Fruit fly (Drosophila melanogaster) whole organism, embryonic: ENCODE data around the gene CG1213.

Experiments used
- Ada2b ChIP-seq: fragments of 200-800 bp; sonication (Bioruptor generic); IDR thresholded peaks from 2 replicates; pipeline ENCODE4 v1.3.6; 2022; ENCODE audit warnings: missing biosample characterization, missing genetic modification characterization
- Atf-2 ChIP-seq: fragments of 200-800 bp; sonication (Bioruptor generic); optimal IDR thresholded peaks from 2 replicates; lab custom pipeline; 2016; ENCODE audit warnings: missing biosample characterization, missing genetic modification characterization
- Bgb ChIP-seq: fragments of 200-800 bp; sonication (Bioruptor generic); IDR thresholded peaks from 2 replicates; pipeline ENCODE4 v1.3.6; 2022; ENCODE audit warnings: missing biosample characterization, missing genetic modification characterization; ENCODE audit not compliant: partially characterized antibody
- C15 ChIP-seq: fragments of 200-800 bp; sonication (Bioruptor generic); IDR thresholded peaks from 3 replicates; pipeline ENCODE4 v1.3.6; 2022; ENCODE audit warnings: missing biosample characterization, missing genetic modification characterization
- CG10147 ChIP-seq: fragments of 200-800 bp; sonication (Bioruptor generic); optimal IDR thresholded peaks from 2 replicates; lab custom pipeline; 2019; ENCODE audit warnings: missing biosample characterization, mild to moderate bottlenecking, missing genetic modification characterization, moderate library complexity
- CG10267 ChIP-seq: fragments of 200-800 bp; sonication (Bioruptor generic); optimal IDR thresholded peaks from 2 replicates; lab custom pipeline; 2018; ENCODE audit warnings: missing biosample characterization, mild to moderate bottlenecking, missing genetic modification characterization, moderate library complexity
- CG10565 ChIP-seq: fragments of 200-800 bp; sonication (Bioruptor generic); optimal IDR thresholded peaks from 3 replicates; lab custom pipeline; 2016; ENCODE audit warnings: missing biosample characterization, mild to moderate bottlenecking, missing genetic modification characterization
- CG11085 ChIP-seq: fragments of 200-800 bp; sonication (Bioruptor generic); IDR thresholded peaks from 2 replicates; pipeline ENCODE4 v1.3.6; 2022; ENCODE audit warnings: missing biosample characterization, missing genetic modification characterization
- CG11695 ChIP-seq: fragments of 200-800 bp; sonication (Bioruptor generic); IDR thresholded peaks from 3 replicates; pipeline ENCODE4 v1.3.6; 2022; ENCODE audit warnings: missing biosample characterization, missing genetic modification characterization
- CG12659 ChIP-seq: fragments of 200-800 bp; sonication (Bioruptor generic); optimal IDR thresholded peaks from 3 replicates; lab custom pipeline; 2017; ENCODE audit warnings: mild to moderate bottlenecking, missing biosample characterization, missing genetic modification reagents, missing genetic modification characterization
- CG14710 ChIP-seq: fragments of 200-800 bp; sonication (Bioruptor generic); optimal IDR thresholded peaks from 3 replicates; lab custom pipeline; 2019; ENCODE audit warnings: missing biosample characterization, mild to moderate bottlenecking, missing genetic modification characterization, moderate library complexity
- CG15514 ChIP-seq: fragments of 200-800 bp; sonication (Bioruptor generic); optimal IDR thresholded peaks from 3 replicates; lab custom pipeline; 2017; ENCODE audit warnings: missing biosample characterization, missing genetic modification characterization, mild to moderate bottlenecking, moderate library complexity, missing genetic modification reagents
- CG16779 ChIP-seq: fragments of 200-800 bp; sonication (Bioruptor generic); IDR thresholded peaks from 2 replicates; pipeline ENCODE4 v1.3.6; 2022; ENCODE audit warnings: missing biosample characterization, missing genetic modification characterization
- CG17385 ChIP-seq: fragments of 200-800 bp; sonication (Bioruptor generic); optimal IDR thresholded peaks from 3 replicates; lab custom pipeline; 2018; ENCODE audit warnings: missing biosample characterization, mild to moderate bottlenecking, missing genetic modification characterization
- CG17829 ChIP-seq: fragments of 200-800 bp; optimal IDR thresholded peaks from 2 replicates; lab custom pipeline; 2019; ENCODE audit warnings: missing biosample characterization, mild to moderate bottlenecking, missing genetic modification characterization, moderate library complexity
- CG18262 ChIP-seq: fragments of 200-800 bp; optimal IDR thresholded peaks from 3 replicates; lab custom pipeline; 2019; ENCODE audit warnings: missing biosample characterization, mild to moderate bottlenecking, missing genetic modification characterization, moderate library complexity
- CG18599 ChIP-seq: fragments of 200-800 bp; sonication (Bioruptor generic); optimal IDR thresholded peaks from 3 replicates; lab custom pipeline; 2017; ENCODE audit warnings: missing biosample characterization, missing genetic modification characterization, mild to moderate bottlenecking, moderate library complexity, missing genetic modification reagents
- CG2116 ChIP-seq: fragments of 200-800 bp; sonication (Bioruptor generic); optimal IDR thresholded peaks from 3 replicates; lab custom pipeline; 2018; ENCODE audit warnings: missing biosample characterization, mild to moderate bottlenecking, missing genetic modification characterization
- CG3163 ChIP-seq: fragments of 200-800 bp; sonication (Bioruptor generic); optimal IDR thresholded peaks from 3 replicates; lab custom pipeline; 2016; ENCODE audit warnings: missing biosample characterization, missing genetic modification characterization
- CG33557 ChIP-seq: fragments of 200-800 bp; sonication (Bioruptor generic); optimal IDR thresholded peaks from 2 replicates; lab custom pipeline; 2019; ENCODE audit warnings: missing biosample characterization, mild to moderate bottlenecking, missing genetic modification characterization, moderate library complexity
- CG3726 ChIP-seq: fragments of 200-800 bp; sonication (Bioruptor generic); IDR thresholded peaks from 3 replicates; pipeline ENCODE4, ENCODE4 v1.3.6; 2022; ENCODE audit warnings: missing biosample characterization, missing genetic modification characterization
- CG43689 ChIP-seq: fragments of 200-800 bp; sonication (Bioruptor generic); IDR thresholded peaks from 2 replicates; pipeline ENCODE4 v1.3.6; 2022; ENCODE audit warnings: missing biosample characterization, missing genetic modification characterization
- CG4707 ChIP-seq: fragments of 200-800 bp; sonication (Bioruptor generic); optimal IDR thresholded peaks from 2 replicates; lab custom pipeline; 2018; ENCODE audit warnings: missing biosample characterization, mild to moderate bottlenecking, missing genetic modification characterization, moderate library complexity
- CG6683 ChIP-seq: fragments of 200-800 bp; sonication (Bioruptor generic); optimal IDR thresholded peaks from 2 replicates; lab custom pipeline; 2017; ENCODE audit warnings: missing biosample characterization, mild to moderate bottlenecking, missing genetic modification characterization, missing genetic modification reagents
- CG9876 ChIP-seq: fragments of 200-800 bp; sonication (Bioruptor generic); optimal IDR thresholded peaks from 2 replicates; lab custom pipeline; 2016; ENCODE audit warnings: missing biosample characterization, missing genetic modification characterization
- CoRest ChIP-seq: fragments of 200-800 bp; sonication (Bioruptor generic); optimal IDR thresholded peaks from 3 replicates; lab custom pipeline; 2018; ENCODE audit warnings: missing biosample characterization, mild to moderate bottlenecking, missing genetic modification characterization, moderate library complexity
- Dad ChIP-seq: fragments of 200-800 bp; sonication (Bioruptor generic); optimal IDR thresholded peaks from 3 replicates; lab custom pipeline; 2016; ENCODE audit warnings: missing biosample characterization, missing genetic modification characterization
- Dp ChIP-seq: fragments of 200-800 bp; sonication (Bioruptor generic); optimal IDR thresholded peaks from 2 replicates; lab custom pipeline; 2018; ENCODE audit warnings: missing biosample characterization, mild to moderate bottlenecking, missing genetic modification characterization, moderate library complexity
- Elba2 ChIP-seq: fragments of 200-800 bp; sonication (Bioruptor generic); optimal IDR thresholded peaks from 3 replicates; lab custom pipeline; 2016; ENCODE audit warnings: missing biosample characterization, missing genetic modification characterization
- Ets65A ChIP-seq: fragments of 200-800 bp; sonication (Bioruptor generic); peaks from one replicate; lab custom pipeline; 2016; ENCODE audit warnings: missing biosample characterization, missing genetic modification characterization
- Hey ChIP-seq: fragments of 200-800 bp; sonication (Bioruptor generic); optimal IDR thresholded peaks from 3 replicates; lab custom pipeline; 2018; ENCODE audit warnings: missing biosample characterization, mild to moderate bottlenecking, missing genetic modification characterization
- Lim3 ChIP-seq: fragments of 200-800 bp; sonication (Bioruptor generic); IDR thresholded peaks from 2 replicates; pipeline ENCODE4 v1.3.6; 2022; ENCODE audit warnings: missing biosample characterization, missing genetic modification characterization
- Mes4 ChIP-seq: fragments of 200-800 bp; sonication (Bioruptor generic); optimal IDR thresholded peaks from 2 replicates; lab custom pipeline; 2016; ENCODE audit warnings: missing biosample characterization, missing genetic modification characterization
- Myb ChIP-seq: fragments of 200-800 bp; sonication (Bioruptor generic); optimal IDR thresholded peaks from 2 replicates; lab custom pipeline; 2016; ENCODE audit warnings: missing biosample characterization, missing genetic modification characterization
- NC2β ChIP-seq: fragments of 200-800 bp; sonication (Bioruptor generic); optimal IDR thresholded peaks from 2 replicates; lab custom pipeline; 2016; ENCODE audit warnings: missing biosample characterization, missing genetic modification characterization
- Sry-β ChIP-seq: fragments of 200-800 bp; sonication (Bioruptor generic); optimal IDR thresholded peaks from 2 replicates; lab custom pipeline; 2018; ENCODE audit warnings: missing biosample characterization, mild to moderate bottlenecking, missing genetic modification characterization, moderate library complexity
- ara ChIP-seq: fragments of 200-800 bp; sonication (Bioruptor generic); IDR thresholded peaks from 2 replicates; pipeline ENCODE4 v1.3.6; 2022; ENCODE audit warnings: missing biosample characterization, missing genetic modification characterization
- ato ChIP-seq: fragments of 200-800 bp; sonication (Bioruptor generic); IDR thresholded peaks from 2 replicates; pipeline ENCODE4 v1.3.6; 2022; ENCODE audit warnings: missing biosample characterization, missing genetic modification characterization; ENCODE audit not compliant: partially characterized antibody
- ems ChIP-seq: fragments of 200-800 bp; sonication (Bioruptor generic); optimal IDR thresholded peaks from 3 replicates; lab custom pipeline; 2016; ENCODE audit warnings: missing biosample characterization, missing genetic modification characterization
- fu2 ChIP-seq: fragments of 200-800 bp; sonication (Bioruptor generic); optimal IDR thresholded peaks from 2 replicates; lab custom pipeline; 2016; ENCODE audit warnings: missing biosample characterization, missing genetic modification characterization
- insv ChIP-seq, 2 experiments: fragments of 200-800 bp; sonication (Bioruptor generic); optimal IDR thresholded peaks; 3 replicates each; lab custom pipeline; 2016 to 2018; ENCODE audit warnings: missing biosample characterization in 2 of 2, missing genetic modification characterization in 2 of 2
- jumu ChIP-seq: fragments of 200-800 bp; sonication (Bioruptor generic); optimal IDR thresholded peaks from 3 replicates; lab custom pipeline; 2016; ENCODE audit warnings: missing biosample characterization, missing genetic modification characterization
- ken ChIP-seq: fragments of 200-800 bp; sonication (Bioruptor generic); IDR thresholded peaks from 3 replicates; pipeline ENCODE4 v1.3.6; 2022; ENCODE audit warnings: missing biosample characterization, missing genetic modification characterization
- lbe ChIP-seq: fragments of 200-800 bp; sonication (Bioruptor generic); optimal IDR thresholded peaks from 2 replicates; lab custom pipeline; 2016; ENCODE audit warnings: missing biosample characterization, mild to moderate bottlenecking, missing genetic modification characterization
- onecut ChIP-seq: fragments of 200-800 bp; sonication (Bioruptor generic); IDR thresholded peaks from 2 replicates; pipeline ENCODE4 v1.3.6; 2022; ENCODE audit warnings: missing biosample characterization, missing genetic modification characterization
- pum ChIP-seq: fragments of 200-800 bp; sonication (Bioruptor generic); optimal IDR thresholded peaks from 2 replicates; lab custom pipeline; 2016; ENCODE audit warnings: missing biosample characterization, missing genetic modification characterization
- repo ChIP-seq: fragments of 200-800 bp; sonication (Bioruptor generic); optimal IDR thresholded peaks from 2 replicates; lab custom pipeline; 2016; ENCODE audit warnings: missing biosample characterization, missing genetic modification characterization
- sens-2 ChIP-seq: fragments of 200-800 bp; sonication (Bioruptor generic); IDR thresholded peaks from 2 replicates; pipeline ENCODE4 v1.3.6; 2022; ENCODE audit warnings: missing biosample characterization, missing genetic modification characterization
- sna ChIP-seq: fragments of 200-800 bp; sonication (Bioruptor generic); IDR thresholded peaks from 2 replicates; pipeline ENCODE4 v1.3.6; 2022; ENCODE audit warnings: missing biosample characterization, missing genetic modification characterization; ENCODE audit not compliant: partially characterized antibody
- stwl ChIP-seq: fragments of 200-800 bp; sonication (Bioruptor generic); optimal IDR thresholded peaks from 3 replicates; lab custom pipeline; 2018; ENCODE audit warnings: missing biosample characterization, mild to moderate bottlenecking, missing genetic modification characterization, moderate library complexity
- twi ChIP-seq: fragments of 200-800 bp; optimal IDR thresholded peaks from 2 replicates; lab custom pipeline; 2019; ENCODE audit warnings: missing biosample characterization, mild to moderate bottlenecking, missing genetic modification characterization, moderate library complexity

Gene CG1213

dm6 chr3R:5824456-5824855 lies 16.5 kb upstream of the CG1213 start, which contains the start of the genes Sec20 and dgrn (continued):
- peak; percentile 44 for TF ChIP-seq CG10147 (GFP tag; lab: Kevin White, UChicago)
- peak; percentile 64 for TF ChIP-seq Myb (GFP tag; lab: Kevin White, UChicago)
- no peak for TF ChIP-seq CG33557 (GFP tag; lab: Kevin White, UChicago)
- peak; percentile 41 for TF ChIP-seq onecut (GFP tag; lab: Robert Waterston, UW)
- TF ChIP-seq CG16779 (GFP tag; lab: Robert Waterston, UW) = no peak
- TF ChIP-seq CG3163 (GFP tag; lab: Kevin White, UChicago) = no peak
- TF ChIP-seq ara (GFP tag; lab: Robert Waterston, UW) = no peak
- TF ChIP-seq Atf-2 = no peak
- no peak for TF ChIP-seq repo (GFP tag; lab: Kevin White, UChicago)
- TF ChIP-seq Bgb (GFP tag; lab: Robert Waterston, UW) = peak; percentile 95
- TF ChIP-seq sna (GFP tag; lab: Robert Waterston, UW) = peak; percentile 95
- TF ChIP-seq Mes4 (GFP tag; lab: Kevin White, UChicago) = peak; percentile 25
- TF ChIP-seq insv (GFP tag; optimal IDR thresholded peaks at IDR 0.05; lab: Kevin White, UChicago) = peak in 1 of 2 experiments; percentile 44
- TF ChIP-seq C15 = no peak
- no peak for TF ChIP-seq CG9876 (GFP tag; lab: Kevin White, UChicago)
- peak; percentile 33; the same call in 1 of the 2 replicates for TF ChIP-seq Ada2b (GFP tag; lab: Robert Waterston, UW)
- TF ChIP-seq Lim3 (GFP tag; lab: Robert Waterston, UW) = no peak
- no peak for TF ChIP-seq CG43689 (GFP tag; lab: Robert Waterston, UW)
- peak; percentile 80 for TF ChIP-seq CG17829 (tag; lab: Kevin White, UChicago)
- TF ChIP-seq NC2β (GFP tag; lab: Kevin White, UChicago) = no peak
- TF ChIP-seq CG11695 (GFP tag; lab: Robert Waterston, UW) = 0 out of 3 replicates have a peak, but pooled peaks have one; percentile 19
- no peak for TF ChIP-seq Hey (tag; lab: Kevin White, UChicago)
- no peak for TF ChIP-seq sens-2
- peak; percentile 89 for TF ChIP-seq CG14710 (tag; lab: Kevin White, UChicago)
- peak; percentile 60 for TF ChIP-seq twi (tag; lab: Kevin White, UChicago)
- peak; percentile 92 for TF ChIP-seq Ets65A (GFP tag; lab: Kevin White, UChicago)
- no peak for TF ChIP-seq Sry-β
- peak; percentile 82 for TF ChIP-seq CoRest (tag; lab: Kevin White, UChicago)
- no peak for TF ChIP-seq CG4707
- TF ChIP-seq CG11085 = no peak
- no peak for TF ChIP-seq CG3726 (GFP tag; lab: Robert Waterston, UW)
- TF ChIP-seq pum = peak; percentile 4
- no peak for TF ChIP-seq CG6683 (GFP tag; lab: Kevin White, UChicago)
- TF ChIP-seq jumu (GFP tag; lab: Kevin White, UChicago) = peak; percentile 23
- peak; percentile 59 for TF ChIP-seq ems (GFP tag; lab: Kevin White, UChicago)
- TF ChIP-seq ken (GFP tag; lab: Robert Waterston, UW) = 0 out of 3 replicates have a peak, but pooled peaks have one; percentile 49
- peak; percentile 81 for TF ChIP-seq CG2116 (GFP tag; lab: Kevin White, UChicago)
- peak; percentile 44 for TF ChIP-seq CG17385
- no peak for TF ChIP-seq fu2 (GFP tag; lab: Kevin White, UChicago)
- peak; percentile 64 for TF ChIP-seq CG15514 (GFP tag; lab: Kevin White, UChicago)
- peak; percentile 49 for TF ChIP-seq Dp
- no peak for TF ChIP-seq Dad (GFP tag; lab: Kevin White, UChicago)
- no peak for TF ChIP-seq Elba2 (GFP tag; lab: Kevin White, UChicago)
- peak; percentile 82 for TF ChIP-seq CG12659 (GFP tag; lab: Kevin White, UChicago)
- no peak for TF ChIP-seq CG10565 (GFP tag; lab: Kevin White, UChicago)
- TF ChIP-seq CG18599 = peak; percentile 67
- peak; percentile 97 for TF ChIP-seq CG10267
- peak; percentile 80; the same call in 1 of the 2 replicates for TF ChIP-seq ato (GFP tag; lab: Robert Waterston, UW)
- peak; percentile 83 for TF ChIP-seq lbe (GFP tag; lab: Kevin White, UChicago)
- TF ChIP-seq stwl (tag; lab: Kevin White, UChicago) = peak; percentile 90
- peak; percentile 72 for TF ChIP-seq CG18262 (tag; lab: Kevin White, UChicago)
